Worm (Caenorhabditis elegans): ENCODE data around the gene nhr-12.

Gene nhr-12

ce11 chrV:10083999-10084468 lies at the start of gene nhr-12:
nhr-12 (minus strand) TSS chrV:10084049.
- no peak for TF ChIP-seq W03F9.2 (tag; optimal IDR thresholded peaks at IDR 0.05)
- no peak for TF ChIP-seq him-1 (tag; optimal IDR thresholded peaks at IDR 0.05)
- no peak for TF ChIP-seq dao-5 (tag; optimal IDR thresholded peaks at IDR 0.05)

- TF ChIP-seq W03F9.2 (tag; optimal IDR thresholded peaks at IDR 0.05) (no peak), him-1 (tag; optimal IDR thresholded peaks at IDR 0.05) (no peak), dao-5 (tag; optimal IDR thresholded peaks at IDR 0.05) (no peak)
Observed at ce11 chrV:10133277-10133676, 49.4 kb upstream of the nhr-12 start.

- no peak for TF ChIP-seq him-1 (tag; optimal IDR thresholded peaks at IDR 0.05)
Observed at ce11 chrV:10130195-10130594, 46.3 kb upstream of the nhr-12 start, which contains the start of gene aos-1. aos-1 (minus strand) TSS chrV:10130295.

- TF ChIP-seq W03F9.2 (tag; optimal IDR thresholded peaks at IDR 0.05) (no peak), dao-5 (tag; optimal IDR thresholded peaks at IDR 0.05) (no peak), him-1 (tag; optimal IDR thresholded peaks at IDR 0.05) (no peak)
Observed at ce11 chrV:10124799-10125548, 41.1 kb upstream of the nhr-12 start, which contains the start of gene C08B6.10. C08B6.10 (plus strand) TSS chrV:10125498.

ce11 chrV:10123324-10123723 lies 39.5 kb upstream of the nhr-12 start, which contains the start of gene C08B6.6:
C08B6.6 (plus strand) TSS chrV:10123624.
- no peak for TF ChIP-seq dao-5 (tag; optimal IDR thresholded peaks at IDR 0.05)
- no peak for TF ChIP-seq W03F9.2 (tag; optimal IDR thresholded peaks at IDR 0.05)
- TF ChIP-seq him-1 (tag; optimal IDR thresholded peaks at IDR 0.05), result no peak

- TF ChIP-seq dao-5 (tag; optimal IDR thresholded peaks at IDR 0.05), result no peak
- no peak for TF ChIP-seq him-1 (tag; optimal IDR thresholded peaks at IDR 0.05)
- TF ChIP-seq W03F9.2 (tag; optimal IDR thresholded peaks at IDR 0.05), result no peak
Observed at ce11 chrV:10122670-10123069, 38.8 kb upstream of the nhr-12 start, which contains the start of gene srxa-19. srxa-19 (minus strand) TSS chrV:10122770.

ce11 chrV:10120898-10121297 lies 37.0 kb upstream of the nhr-12 start, which contains the start of gene srxa-18:
srxa-18 (minus strand) TSS chrV:10120997.
- TF ChIP-seq him-1 (tag; optimal IDR thresholded peaks at IDR 0.05) (no peak), W03F9.2 (tag; optimal IDR thresholded peaks at IDR 0.05) (no peak), dao-5 (tag; optimal IDR thresholded peaks at IDR 0.05) (no peak)

- no peak for TF ChIP-seq dao-5 (tag; optimal IDR thresholded peaks at IDR 0.05)
- no peak for TF ChIP-seq him-1 (tag; optimal IDR thresholded peaks at IDR 0.05)
- no peak for TF ChIP-seq W03F9.2 (tag; optimal IDR thresholded peaks at IDR 0.05)
Observed at ce11 chrV:10117465-10117864, 33.6 kb upstream of the nhr-12 start, which contains the start of gene C08B6.5. C08B6.5 (plus strand) TSS chrV:10117765.

ce11 chrV:10114329-10114728 lies 30.5 kb upstream of the nhr-12 start, which contains the start of gene cht-5:
cht-5 (plus strand) TSS chrV:10114629.
- TF ChIP-seq dao-5 (tag; optimal IDR thresholded peaks at IDR 0.05), result no peak
- no peak for TF ChIP-seq W03F9.2 (tag; optimal IDR thresholded peaks at IDR 0.05)
- no peak for TF ChIP-seq him-1 (tag; optimal IDR thresholded peaks at IDR 0.05)

ce11 chrV:10112187-10112586 lies 28.3 kb upstream of the nhr-12 start, which contains the start of gene C08B6.3:
C08B6.3 (minus strand) TSS chrV:10112287.
- no peak for TF ChIP-seq W03F9.2 (tag; optimal IDR thresholded peaks at IDR 0.05)
- TF ChIP-seq dao-5 (tag; optimal IDR thresholded peaks at IDR 0.05), result no peak
- TF ChIP-seq him-1 (tag; optimal IDR thresholded peaks at IDR 0.05), result no peak

ce11 chrV:10111129-10111528 lies 27.3 kb upstream of the nhr-12 start:
- no peak for TF ChIP-seq dao-5 (tag; optimal IDR thresholded peaks at IDR 0.05)
- TF ChIP-seq W03F9.2 (tag; optimal IDR thresholded peaks at IDR 0.05), result no peak
- no peak for TF ChIP-seq him-1 (tag; optimal IDR thresholded peaks at IDR 0.05)

ce11 chrV:10107309-10107708 lies 23.5 kb upstream of the nhr-12 start, which contains the start of gene C08B6.11:
C08B6.11 (plus strand) TSS chrV:10107609.
- TF ChIP-seq dao-5 (tag; optimal IDR thresholded peaks at IDR 0.05) (no peak), W03F9.2 (tag; optimal IDR thresholded peaks at IDR 0.05) (no peak), him-1 (tag; optimal IDR thresholded peaks at IDR 0.05) (no peak)

- TF ChIP-seq dao-5 (tag; optimal IDR thresholded peaks at IDR 0.05), result no peak
- TF ChIP-seq him-1 (tag; optimal IDR thresholded peaks at IDR 0.05), result no peak
- no peak for TF ChIP-seq W03F9.2 (tag; optimal IDR thresholded peaks at IDR 0.05)
Observed at ce11 chrV:10105412-10105811, 21.6 kb upstream of the nhr-12 start, which contains the start of gene C08B6.2. C08B6.2 (plus strand) TSS chrV:10105712.

- no peak for TF ChIP-seq dao-5 (tag; optimal IDR thresholded peaks at IDR 0.05)
- TF ChIP-seq W03F9.2 (tag; optimal IDR thresholded peaks at IDR 0.05), result no peak
- TF ChIP-seq him-1 (tag; optimal IDR thresholded peaks at IDR 0.05), result no peak
Observed at ce11 chrV:10104785-10105310, 21.0 kb upstream of the nhr-12 start, which contains the start of gene ugt-17. ugt-17 (minus strand) TSS chrV:10104964.

All from whole organism, L4/young adult.